Worm (Caenorhabditis elegans) whole organism, L4 larva: ENCODE data around the gene dkc-1.

Experiments used
- F26F4.8 ChIP-seq: fragments of 200-800 bp; sonication (Bioruptor generic); conservative IDR thresholded peaks from 2 replicates; pipeline ENCODE4 v1.3.6; 2022; ENCODE audit warnings: missing genetic modification characterization, missing compliant biosample characterization
- R02D3.7 ChIP-seq: fragments of 150-350 bp; sonication (generic microtip); optimal IDR thresholded peaks from 3 replicates; lab custom pipeline; 2014; ENCODE audit warnings: missing biosample characterization, missing genetic modification characterization
- ceh-82 ChIP-seq: sonication (generic microtip); optimal IDR thresholded peaks from 2 replicates; lab custom pipeline; 2017; ENCODE audit warnings: missing biosample characterization, missing genetic modification characterization
- daf-12 ChIP-seq: fragments of 150-350 bp; optimal IDR thresholded peaks from 2 replicates; lab custom pipeline; 2014; ENCODE audit warnings: missing biosample characterization, missing genetic modification reagents, missing genetic modification characterization
- fos-1 ChIP-seq: fragments of 150-350 bp; optimal IDR thresholded peaks from 2 replicates; lab custom pipeline; 2014; ENCODE audit warnings: missing biosample characterization, missing genetic modification characterization
- lin-15B ChIP-seq: fragments of 150-350 bp; sonication (generic microtip); optimal IDR thresholded peaks from 3 replicates; lab custom pipeline; 2014; ENCODE audit warnings: missing biosample characterization, missing genetic modification characterization
- lin-29 ChIP-seq: fragments of 200-800 bp; sonication (Bioruptor generic); IDR thresholded peaks from 2 replicates; pipeline ENCODE4 v1.3.6; 2022; ENCODE audit warnings: missing genetic modification reagents, missing genetic modification characterization, missing compliant biosample characterization
- lin-39 ChIP-seq: fragments of 150-350 bp; optimal IDR thresholded peaks from 2 replicates; lab custom pipeline; 2014; ENCODE audit warnings: missing biosample characterization, missing genetic modification reagents, missing genetic modification characterization
- nhr-237 ChIP-seq: sonication (generic microtip); optimal IDR thresholded peaks from 2 replicates; lab custom pipeline; 2017; ENCODE audit warnings: missing biosample characterization, missing genetic modification characterization
- nhr-77 ChIP-seq: fragments of 150-350 bp; optimal IDR thresholded peaks from 2 replicates; lab custom pipeline; 2014; ENCODE audit warnings: missing biosample characterization, missing genetic modification characterization
- php-3 ChIP-seq: fragments of 200-800 bp; sonication (Bioruptor generic); IDR thresholded peaks from 2 replicates; pipeline ENCODE4 v1.3.6; 2022; ENCODE audit warnings: missing genetic modification reagents, missing genetic modification characterization, missing compliant biosample characterization
- snpc-4 ChIP-seq: fragments of 150-350 bp; optimal IDR thresholded peaks from 2 replicates; lab custom pipeline; 2014; ENCODE audit warnings: missing biosample characterization, missing genetic modification characterization
- unc-62 ChIP-seq, 3 experiments: fragments of 150-350 bp in 1 of 3; sonication (generic microtip); optimal IDR thresholded peaks in 2 of 3; peaks in 1 of 3; 1 replicate in 1 of 3; 2 replicates in 2 of 3; lab custom pipeline; 2014 to 2017; ENCODE audit warnings: missing biosample characterization in 3 of 3, missing genetic modification characterization in 3 of 3, missing genetic modification reagents in 3 of 3, missing genotype in 1 of 3

DNA sequence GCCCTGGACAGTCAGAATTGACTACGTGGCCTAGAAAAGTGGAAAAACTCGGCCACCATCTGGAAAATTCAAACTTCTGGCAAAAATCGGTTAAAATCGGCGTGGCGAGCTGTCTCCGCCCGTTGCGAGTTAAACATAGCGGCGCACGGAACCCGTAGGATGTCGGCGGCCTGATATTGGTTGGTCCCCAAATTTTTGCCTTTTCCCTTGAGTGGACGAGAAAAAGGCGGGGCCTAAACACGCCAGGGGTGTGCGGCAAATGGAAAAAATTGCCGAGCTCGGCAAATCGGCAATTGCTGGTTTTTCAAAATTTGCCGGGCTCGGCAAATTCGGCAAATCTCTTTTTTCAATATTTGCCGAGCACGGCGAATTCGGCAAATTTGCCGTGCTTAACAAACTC lies 14.9 kb upstream of the dkc-1 start:
- no peak for TF ChIP-seq lin-29 (GFP tag; lab: Robert Waterston, UW)
- TF ChIP-seq php-3 (GFP tag; lab: Robert Waterston, UW) = 0 out of 2 replicates have a peak, but pooled peaks have one; percentile 34
- TF ChIP-seq lin-39 (tag; lab: Kevin White, UChicago) = no peak
- no peak for TF ChIP-seq nhr-77
- TF ChIP-seq fos-1 (tag; lab: Kevin White, UChicago) = no peak
- TF ChIP-seq nhr-237 (tag; lab: Kevin White, UChicago) = no peak
- no peak for TF ChIP-seq daf-12 (tag; lab: Kevin White, UChicago)
- TF ChIP-seq unc-62 (GFP tag; optimal IDR thresholded peaks at IDR 0.05 in 1 of 2; lab: Kevin White, UChicago) = no peak
- no peak for TF ChIP-seq unc-62 (tag; optimal IDR thresholded peaks at IDR 0.05; lab: Kevin White, UChicago)
- TF ChIP-seq R02D3.7 = no peak
- 0 out of 2 replicates have a peak, but pooled peaks have one; percentile 17 for TF ChIP-seq F26F4.8 (GFP tag; lab: Robert Waterston, UW)
- TF ChIP-seq snpc-4 (tag; lab: Kevin White, UChicago) = no peak
- no peak for TF ChIP-seq ceh-82
- TF ChIP-seq lin-15B = no peak
